Fruit fly (Drosophila melanogaster) whole organism, wandering third instar larva: ENCODE results near the gene opm.

Experiments used
- Abd-B ChIP-seq: fragments of >200 bp; optimal IDR thresholded peaks from 2 replicates; lab custom pipeline; 2017; ENCODE audit warnings: missing biosample characterization, missing genetic modification characterization
- CG32264 ChIP-seq: fragments of 200-800 bp; sonication (Bioruptor generic); optimal IDR thresholded peaks from 2 replicates; lab custom pipeline; 2016; ENCODE audit warnings: missing biosample characterization, missing genetic modification characterization
- CG9705 ChIP-seq: fragments of 200-800 bp; sonication (Bioruptor generic); optimal IDR thresholded peaks from 2 replicates; lab custom pipeline; 2018; ENCODE audit warnings: missing biosample characterization, mild to moderate bottlenecking, missing genetic modification characterization
- CrebA ChIP-seq: fragments of 200-800 bp; sonication (Bioruptor generic); optimal IDR thresholded peaks from 2 replicates; lab custom pipeline; 2016; ENCODE audit warnings: missing biosample characterization, mild to moderate bottlenecking, missing genetic modification characterization, borderline replicate concordance
- Dfd ChIP-seq: fragments of >200 bp; optimal IDR thresholded peaks from 2 replicates; lab custom pipeline; 2017; ENCODE audit warnings: missing biosample characterization, missing genetic modification characterization
- Dif ChIP-seq: fragments of 200-275, 200-300 bp; sonication (Bioruptor generic); optimal IDR thresholded peaks from 2 replicates; lab custom pipeline; 2018; ENCODE audit warnings: missing biosample characterization, missing genetic modification characterization; ENCODE audit not compliant: partially characterized antibody
- GATAd ChIP-seq: sonication (Bioruptor generic); optimal IDR thresholded peaks from 2 replicates; lab custom pipeline; 2016; ENCODE audit warnings: missing biosample characterization, missing genetic modification characterization
- HLH106 ChIP-seq: fragments of 200-800 bp; optimal IDR thresholded peaks from 3 replicates; lab custom pipeline; 2019; ENCODE audit warnings: missing biosample characterization, mild to moderate bottlenecking, missing genetic modification characterization, moderate library complexity
- Hnf4 ChIP-seq: fragments of 200-800 bp; sonication (Bioruptor generic); optimal IDR thresholded peaks from 2 replicates; lab custom pipeline; 2016; ENCODE audit warnings: missing biosample characterization, mild to moderate bottlenecking, missing genetic modification characterization
- Hr78 ChIP-seq: fragments of >200 bp; optimal IDR thresholded peaks from 2 replicates; lab custom pipeline; 2017; ENCODE audit warnings: missing biosample characterization, missing genetic modification characterization
- Hr83 ChIP-seq: fragments of 200-300 bp; sonication (Bioruptor generic); optimal IDR thresholded peaks from 2 replicates; lab custom pipeline; 2016; ENCODE audit warnings: missing biosample characterization, mild to moderate bottlenecking, missing genetic modification characterization, moderate library complexity; ENCODE audit not compliant: poor library complexity, severe bottlenecking
- Jra ChIP-seq: sonication (Bioruptor generic); optimal IDR thresholded peaks from 2 replicates; lab custom pipeline; 2016; ENCODE audit warnings: missing biosample characterization, missing genetic modification characterization
- Mio ChIP-seq: sonication (Bioruptor generic); optimal IDR thresholded peaks from 2 replicates; lab custom pipeline; 2016; ENCODE audit warnings: missing biosample characterization, missing genetic modification characterization
- Myc ChIP-seq: fragments of >200 bp; optimal IDR thresholded peaks from 2 replicates; lab custom pipeline; 2017
- N ChIP-seq: fragments of >200 bp; optimal IDR thresholded peaks from 2 replicates; lab custom pipeline; 2018; ENCODE audit warnings: missing biosample characterization, missing external identifiers, missing genetic modification characterization
- OdsH ChIP-seq: fragments of 200-800 bp; sonication (Bioruptor generic); optimal IDR thresholded peaks from 2 replicates; lab custom pipeline; 2016; ENCODE audit warnings: missing biosample characterization, mild to moderate bottlenecking, missing genetic modification characterization
- Rel ChIP-seq, 2 experiments: fragments of 200-800 bp; sonication (Bioruptor generic) in 1 of 2; optimal IDR thresholded peaks; 2 replicates in 1 of 2; 3 replicates in 1 of 2; lab custom pipeline; 2016 to 2019; ENCODE audit warnings: mild to moderate bottlenecking in 2 of 2, missing biosample characterization in 2 of 2, missing genetic modification characterization in 2 of 2, moderate library complexity in 1 of 2
- Sp1 ChIP-seq: fragments of 200-800 bp; sonication (Bioruptor generic); optimal IDR thresholded peaks from 3 replicates; lab custom pipeline; 2019; ENCODE audit warnings: missing biosample characterization, mild to moderate bottlenecking, missing genetic modification characterization, moderate library complexity
- Vsx2 ChIP-seq: fragments of 200-300, 225-300 bp; sonication (Bioruptor generic); optimal IDR thresholded peaks from 2 replicates; lab custom pipeline; 2018; ENCODE audit warnings: missing biosample characterization, missing genetic modification characterization; ENCODE audit not compliant: partially characterized antibody
- br ChIP-seq: fragments of 200-800 bp; sonication (Bioruptor generic); optimal IDR thresholded peaks from 2 replicates; lab custom pipeline; 2016; ENCODE audit warnings: missing biosample characterization, missing genetic modification characterization
- brk ChIP-seq: fragments of 200-800 bp; sonication (Bioruptor generic); optimal IDR thresholded peaks from 2 replicates; lab custom pipeline; 2016; ENCODE audit warnings: missing biosample characterization, mild to moderate bottlenecking, missing genetic modification characterization
- dl ChIP-seq, 2 experiments: fragments of 175-275, 200-275 bp in 1 of 2; fragments of 200-275 bp in 1 of 2; sonication (Bioruptor generic); optimal IDR thresholded peaks; lab custom pipeline; 2018; ENCODE audit warnings: mild to moderate bottlenecking in 2 of 2, missing biosample characterization in 2 of 2, missing genetic modification characterization in 2 of 2, moderate library complexity in 2 of 2; ENCODE audit not compliant: partially characterized antibody in 2 of 2, insufficient read depth in 1 of 2
- dmrt93B ChIP-seq: fragments of 200-800 bp; sonication (Bioruptor generic); optimal IDR thresholded peaks from 2 replicates; lab custom pipeline; 2018; ENCODE audit warnings: missing biosample characterization, mild to moderate bottlenecking, missing genetic modification characterization
- dsf ChIP-seq: sonication (Bioruptor generic); optimal IDR thresholded peaks from 2 replicates; lab custom pipeline; 2016; ENCODE audit warnings: missing biosample characterization, missing genetic modification characterization, borderline replicate concordance
- ey ChIP-seq: fragments of 200-800 bp; sonication (Bioruptor generic); optimal IDR thresholded peaks from 2 replicates; lab custom pipeline; 2016; ENCODE audit warnings: missing biosample characterization, missing genetic modification characterization
- foxo ChIP-seq, 2 experiments: fragments of 200-800 bp; sonication (Bioruptor generic); optimal IDR thresholded peaks; 2 replicates in 1 of 2; 3 replicates in 1 of 2; lab custom pipeline; 2016 to 2017; ENCODE audit warnings: missing biosample characterization in 2 of 2, missing genetic modification characterization in 2 of 2
- fru ChIP-seq: fragments of 200-800 bp; sonication (Bioruptor generic); optimal IDR thresholded peaks from 3 replicates; lab custom pipeline; 2016; ENCODE audit warnings: missing biosample characterization, mild to moderate bottlenecking, missing genetic modification characterization
- h ChIP-seq: fragments of 200-800 bp; sonication (Bioruptor generic); optimal IDR thresholded peaks from 3 replicates; lab custom pipeline; 2016; ENCODE audit warnings: missing biosample characterization, mild to moderate bottlenecking, missing genetic modification characterization
- jim ChIP-seq: fragments of 175-275, 200-325 bp; sonication (Bioruptor generic); optimal IDR thresholded peaks from 2 replicates; lab custom pipeline; 2016; ENCODE audit warnings: missing biosample characterization, mild to moderate bottlenecking, missing genetic modification characterization
- lola ChIP-seq: fragments of >200 bp; optimal IDR thresholded peaks from 2 replicates; lab custom pipeline; 2017; ENCODE audit warnings: missing biosample characterization, missing genetic modification characterization
- pan ChIP-seq: fragments of >200 bp; optimal IDR thresholded peaks from 2 replicates; lab custom pipeline; 2017
- psq ChIP-seq: fragments of 200-800 bp; sonication (Bioruptor generic); optimal IDR thresholded peaks from 3 replicates; lab custom pipeline; 2017; ENCODE audit warnings: missing biosample characterization, mild to moderate bottlenecking, missing genetic modification characterization, moderate library complexity
- rgr ChIP-seq: fragments of 200-800 bp; sonication (Bioruptor generic); optimal IDR thresholded peaks from 3 replicates; lab custom pipeline; 2016; ENCODE audit warnings: missing biosample characterization, mild to moderate bottlenecking, missing genetic modification characterization
- sage ChIP-seq: fragments of 200-800 bp; sonication (Bioruptor generic); optimal IDR thresholded peaks from 2 replicates; lab custom pipeline; 2016; ENCODE audit warnings: missing biosample characterization, mild to moderate bottlenecking, missing genetic modification characterization
- sv ChIP-seq: fragments of 200-800 bp; sonication (Bioruptor generic); optimal IDR thresholded peaks from 3 replicates; lab custom pipeline; 2016; ENCODE audit warnings: missing biosample characterization, missing genetic modification characterization
- tai ChIP-seq: sonication (Bioruptor generic); optimal IDR thresholded peaks from 2 replicates; lab custom pipeline; 2016; ENCODE audit warnings: missing biosample characterization, missing genetic modification characterization
- usp ChIP-seq: fragments of >200 bp; optimal IDR thresholded peaks from 2 replicates; lab custom pipeline; 2017; ENCODE audit warnings: missing biosample characterization, missing genetic modification characterization
- woc ChIP-seq: sonication (Bioruptor generic); optimal IDR thresholded peaks from 2 replicates; lab custom pipeline; 2016; ENCODE audit warnings: missing biosample characterization, mild to moderate bottlenecking, missing genetic modification characterization

opm gene

DNA sequence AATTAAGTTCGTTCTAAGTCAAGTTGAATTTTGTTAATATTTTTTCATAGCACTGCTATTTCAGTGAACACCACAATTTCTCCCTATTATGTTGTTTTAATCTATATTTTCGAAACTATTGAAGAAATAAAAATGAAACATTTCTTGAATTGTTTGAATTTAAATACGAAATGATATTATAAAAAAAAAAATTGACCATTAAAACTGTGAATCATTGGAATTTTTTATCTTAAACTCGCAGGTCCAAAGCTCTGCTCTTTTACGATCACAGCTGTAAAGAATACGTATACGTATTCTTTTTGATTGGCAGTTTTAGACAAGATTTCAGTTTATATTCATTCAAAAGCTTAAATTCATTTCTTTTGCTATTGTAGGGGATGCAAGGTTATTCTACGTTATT lies 42.8 kb downstream of the opm start:
- TF ChIP-seq Hr83 (GFP tag; lab: Kevin White, UChicago) (no peak), psq (no peak), rgr (no peak), fru (no peak), lola (GFP tag; lab: Kevin White, UChicago) (no peak), Dfd (GFP tag; lab: Kevin White, UChicago) (no peak), HLH106 (tag; lab: Kevin White, UChicago) (no peak), woc (GFP tag; lab: Kevin White, UChicago) (no peak), sv (GFP tag; lab: Kevin White, UChicago) (no peak), h (GFP tag; lab: Kevin White, UChicago) (no peak), CG9705 (no peak), ey (GFP tag; lab: Kevin White, UChicago) (no peak), brk (no peak), GATAd (GFP tag; lab: Kevin White, UChicago) (no peak)

DNA sequence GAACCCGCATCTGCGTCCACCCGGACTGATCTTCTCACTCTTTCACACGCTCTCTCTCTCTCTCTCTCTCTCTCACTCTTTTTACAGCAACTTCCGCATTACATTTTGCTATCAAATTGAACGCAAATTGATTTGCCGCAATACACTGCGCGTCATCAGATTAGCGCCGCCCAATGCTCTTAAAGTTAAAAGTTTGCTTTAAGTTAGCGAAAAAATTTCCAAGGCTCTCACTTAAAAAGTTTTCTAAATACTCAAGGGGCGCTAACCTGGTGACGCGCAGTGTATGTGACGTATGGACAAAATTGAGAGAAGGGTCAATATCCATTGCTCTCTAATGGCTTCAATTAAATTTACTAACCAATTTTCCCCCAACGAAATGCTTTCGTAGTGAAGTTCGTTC lies 44.0 kb downstream of the opm start:
- TF ChIP-seq CG32264 (GFP tag; lab: Kevin White, UChicago) (no peak), jim (GFP tag; lab: Kevin White, UChicago) (no peak), Hr83 (GFP tag; lab: Kevin White, UChicago) (no peak), pan (no peak), Mio (GFP tag; lab: Kevin White, UChicago) (no peak), tai (no peak), Dfd (GFP tag; lab: Kevin White, UChicago) (no peak), Vsx2 (GFP tag; lab: Kevin White, UChicago) (no peak), woc (GFP tag; lab: Kevin White, UChicago) (peak; percentile 38), foxo (GFP tag; optimal IDR thresholded peaks at IDR 0.05; lab: Kevin White, UChicago) (peak in 1 of 2 experiments; percentile 56), sv (GFP tag; lab: Kevin White, UChicago) (peak; percentile 71), CrebA (no peak), dl (GFP tag; optimal IDR thresholded peaks at IDR 0.05; lab: Kevin White, UChicago; ENCODE audit: insufficient read depth in 1 of 2, partially characterized antibody in 2 of 2) (no peak), CG9705 (no peak), dmrt93B (GFP tag; lab: Kevin White, UChicago) (peak; percentile 31), h (GFP tag; lab: Kevin White, UChicago) (peak; percentile 64), Abd-B (GFP tag; lab: Kevin White, UChicago) (no peak), N (GFP tag; lab: Kevin White, UChicago) (no peak), dsf (GFP tag; lab: Kevin White, UChicago) (no peak), Hnf4 (GFP tag; lab: Kevin White, UChicago) (peak; percentile 26), usp (GFP tag; lab: Kevin White, UChicago) (no peak), ey (GFP tag; lab: Kevin White, UChicago) (peak; percentile 57), Sp1 (GFP tag; lab: Kevin White, UChicago) (peak; percentile 61), Rel (GFP tag; optimal IDR thresholded peaks at IDR 0.05; lab: Kevin White, UChicago) (no peak), Rel (tag; optimal IDR thresholded peaks at IDR 0.05; lab: Kevin White, UChicago) (no peak), brk (no peak), br (GFP tag; lab: Kevin White, UChicago) (peak; percentile 45), psq (peak; percentile 47), HLH106 (tag; lab: Kevin White, UChicago) (peak; percentile 56), Hr78 (no peak), sage (GFP tag; lab: Kevin White, UChicago) (no peak), fru (peak; percentile 63), Jra (GFP tag; lab: Kevin White, UChicago) (no peak), OdsH (GFP tag; lab: Kevin White, UChicago) (peak; percentile 3), Myc (lab: Kevin White, UChicago) (no peak), GATAd (GFP tag; lab: Kevin White, UChicago) (no peak), rgr (peak; percentile 57), Dif (no peak), lola (GFP tag; lab: Kevin White, UChicago) (no peak)
